Fruit fly (Drosophila melanogaster): ENCODE results near the gene BG642167.

DNA sequence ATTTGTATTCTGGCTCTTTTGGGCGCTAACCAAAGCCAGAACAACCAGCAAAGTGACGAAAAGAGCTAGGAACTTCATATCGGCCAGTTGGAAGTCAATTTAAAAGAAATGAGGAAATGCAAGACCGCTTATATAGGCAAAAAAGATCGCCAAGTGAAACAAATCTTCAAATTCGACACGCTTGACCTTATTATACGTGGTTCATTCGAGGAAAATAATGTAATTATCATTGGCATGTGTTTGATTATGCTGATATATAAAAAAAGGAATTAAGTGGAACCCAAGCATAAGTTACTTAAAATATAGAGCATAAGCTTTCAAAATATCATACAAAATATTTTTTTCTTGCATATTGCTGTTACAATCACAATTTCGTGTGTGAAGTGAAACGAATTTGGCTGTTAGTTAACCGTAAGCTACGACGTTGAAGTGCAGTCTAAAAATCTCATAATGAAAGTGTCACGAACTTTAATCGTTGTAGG, 25.6 kb downstream of the BG642167 start, which contains the start of the genes Mst57Da and alpha4GT2:
- TF ChIP-seq pan (optimal IDR thresholded peaks at IDR 0.05) (no peak), Dll (optimal IDR thresholded peaks at IDR 0.05) (no peak)
